Fruit fly (Drosophila melanogaster): Measurements from ENCODE around the gene elav.
A peak's percentile ranks its signal among the peaks of the same experiment; 100 is the strongest.

Gene elav

dm6 chrX:524331-524730 lies 1.3 kb upstream of the elav start (continued):
- TF ChIP-seq CG14965 (GFP tag; optimal IDR thresholded peaks at IDR 0.05; ENCODE audit: borderline replicate concordance), result no peak
- no peak for TF ChIP-seq CG16813 (GFP tag; IDR thresholded peaks at IDR 0.05; ENCODE audit: partially characterized antibody)
- peak; percentile 40 for TF ChIP-seq CG13424 (tag; optimal IDR thresholded peaks at IDR 0.05)
- no peak for TF ChIP-seq cg (GFP tag; optimal IDR thresholded peaks at IDR 0.05)
- 0 out of 4 replicates have a peak, but pooled peaks have one; percentile 24 for TF ChIP-seq Gug (GFP tag; IDR thresholded peaks at IDR 0.05)
- TF ChIP-seq run (tag; optimal IDR thresholded peaks at IDR 0.05), result no peak
- TF ChIP-seq CG14710 (tag; optimal IDR thresholded peaks at IDR 0.05), result no peak
- TF ChIP-seq CG18764 (GFP tag; optimal IDR thresholded peaks at IDR 0.05), result no peak
- no peak for TF ChIP-seq CG9817 (tag; optimal IDR thresholded peaks at IDR 0.05)
- TF ChIP-seq Rfx (GFP tag; IDR thresholded peaks at IDR 0.05), result peak; percentile 41
- TF ChIP-seq CG15696 (tag; optimal IDR thresholded peaks at IDR 0.05), result peak; percentile 0
- TF ChIP-seq Kr (GFP tag; optimal IDR thresholded peaks at IDR 0.05), result no peak
- TF ChIP-seq wdn (GFP tag; IDR thresholded peaks at IDR 0.05), result no peak
- TF ChIP-seq Spps (tag; optimal IDR thresholded peaks at IDR 0.05), result no peak
- TF ChIP-seq CG14014 (GFP tag; IDR thresholded peaks at IDR 0.05), result peak; percentile 22; the same call in 1 of the 2 replicates
- TF ChIP-seq kni (GFP tag; optimal IDR thresholded peaks at IDR 0.05), result peak; percentile 75
- peak; percentile 7 for TF ChIP-seq CG2712 (tag; optimal IDR thresholded peaks at IDR 0.05)
- TF ChIP-seq Ptx1 (GFP tag; IDR thresholded peaks at IDR 0.05), result peak; percentile 21; the same call in 1 of the 2 replicates
- TF ChIP-seq CG6791 (GFP tag; IDR thresholded peaks at IDR 0.05; ENCODE audit: partially characterized antibody), result no peak
- TF ChIP-seq CG1024 (GFP tag; IDR thresholded peaks at IDR 0.05), result no peak
- peak; percentile 3 for TF ChIP-seq chn (GFP tag; optimal IDR thresholded peaks at IDR 0.05)
- peak; percentile 5 for TF ChIP-seq Deaf1 (tag; optimal IDR thresholded peaks at IDR 0.05)
- TF ChIP-seq Xrp1 (GFP tag; IDR thresholded peaks at IDR 0.05), result peak; percentile 28; the same call in 1 of the 2 replicates
- peak; percentile 8 for TF ChIP-seq CG12391 (tag; optimal IDR thresholded peaks at IDR 0.05)
- TF ChIP-seq CG12155 (GFP tag; optimal IDR thresholded peaks at IDR 0.05), result no peak
- no peak for TF ChIP-seq pzg (GFP tag; optimal IDR thresholded peaks at IDR 0.05)
- no peak for TF ChIP-seq CG11093 (GFP tag; IDR thresholded peaks at IDR 0.05)
- TF ChIP-seq CG2120 (GFP tag; optimal IDR thresholded peaks at IDR 0.05), result peak; percentile 52
- no peak for TF ChIP-seq CG11247 (GFP tag; IDR thresholded peaks at IDR 0.05)
- TF ChIP-seq CG10979 (tag; optimal IDR thresholded peaks at IDR 0.05), result no peak
- no peak for TF ChIP-seq CG34376 (GFP tag; optimal IDR thresholded peaks at IDR 0.05)
- peak; percentile 11 for TF ChIP-seq CG7839 (tag; optimal IDR thresholded peaks at IDR 0.05)
- no peak for TF ChIP-seq corto (GFP tag; optimal IDR thresholded peaks at IDR 0.05)
- no peak for TF ChIP-seq BEAF-32 (GFP tag; optimal IDR thresholded peaks at IDR 0.05)
- peak; percentile 43 for TF ChIP-seq dmrt99B (tag; optimal IDR thresholded peaks at IDR 0.05)
- TF ChIP-seq chif (GFP tag; optimal IDR thresholded peaks at IDR 0.05), result no peak
- TF ChIP-seq org-1 (GFP tag; optimal IDR thresholded peaks at IDR 0.05), result peak; percentile 10
- TF ChIP-seq CG2116 (GFP tag; optimal IDR thresholded peaks at IDR 0.05), result no peak
- TF ChIP-seq CG14667 (GFP tag; IDR thresholded peaks at IDR 0.05), result no peak
- no peak for TF ChIP-seq CG9932 (GFP tag; IDR thresholded peaks at IDR 0.05)
- no peak for TF ChIP-seq Dp (GFP tag; optimal IDR thresholded peaks at IDR 0.05)
- no peak for TF ChIP-seq danr (GFP tag; IDR thresholded peaks at IDR 0.05)
- TF ChIP-seq fd96Cb (tag; optimal IDR thresholded peaks at IDR 0.05), result no peak

All from whole organism, embryonic.